Worm (Caenorhabditis elegans): ENCODE measurements around the gene H06H21.11.
A peak's percentile ranks its signal among the peaks of the same experiment; 100 is the strongest.

Gene H06H21.11

ce11 chrIV:4760378-4761084, 46.6 kb downstream of the H06H21.11 start, which contains the start of the genes memi-1 and cyp-31A3:
TSS of gene memi-1 (minus strand) at chrIV:4760428.
TSS of gene cyp-31A3 (plus strand) at chrIV:4761049.
- TF ChIP-seq rec-8 (tag; optimal IDR thresholded peaks at IDR 0.05) (no peak), xnd-1 (tag; optimal IDR thresholded peaks at IDR 0.05) (peak; percentile 86), B0261.1 (tag; optimal IDR thresholded peaks at IDR 0.05) (no peak), snpc-3.4 (tag; optimal IDR thresholded peaks at IDR 0.05) (peak; percentile 81), F55B11.4 (tag; optimal IDR thresholded peaks at IDR 0.05; ENCODE audit: borderline replicate concordance, insufficient read depth) (no peak), C06A6.2 (GFP tag; conservative IDR thresholded peaks at IDR 0.05) (no peak), lin-35 (GFP tag; optimal IDR thresholded peaks at IDR 0.05) (no peak), ztf-6 (GFP tag; IDR thresholded peaks at IDR 0.05) (no peak), cebp-2 (GFP tag; IDR thresholded peaks at IDR 0.05) (no peak), him-1 (tag; optimal IDR thresholded peaks at IDR 0.05) (no peak), Y53G8AR.9 (GFP tag; conservative IDR thresholded peaks at IDR 0.05) (no peak; the same call in 1 of the 2 replicates), snpc-1.1 (tag; optimal IDR thresholded peaks at IDR 0.05; ENCODE audit: insufficient read depth) (peak; percentile 46), egl-44 (GFP tag; IDR thresholded peaks at IDR 0.05) (no peak), pha-4 (tag; optimal IDR thresholded peaks at IDR 0.05) (no peak), unc-130 (GFP tag; optimal IDR thresholded peaks at IDR 0.05) (no peak), D2030.7 (GFP tag; IDR thresholded peaks at IDR 0.05) (peak; percentile 82), egrh-3 (GFP tag; IDR thresholded peaks at IDR 0.05) (no peak), ets-4 (GFP tag; optimal IDR thresholded peaks at IDR 0.05) (no peak), mxl-1 (tag; optimal IDR thresholded peaks at IDR 0.05) (no peak), madf-8 (GFP tag; conservative IDR thresholded peaks at IDR 0.05) (peak; percentile 87), ZK185.1 (tag; optimal IDR thresholded peaks at IDR 0.05; ENCODE audit: poor library complexity, severe bottlenecking) (no peak), ceh-79 (tag; optimal IDR thresholded peaks at IDR 0.05) (no peak), lsy-27 (tag; optimal IDR thresholded peaks at IDR 0.05; ENCODE audit: borderline replicate concordance, insufficient read depth) (no peak), nfyb-1 (GFP tag; IDR thresholded peaks at IDR 0.05) (no peak), lsl-1 (GFP tag; optimal IDR thresholded peaks at IDR 0.05) (peak; percentile 94), pbrm-1 (GFP tag; IDR thresholded peaks at IDR 0.05) (peak; percentile 44; the same call in 1 of the 2 replicates), bed-1 (GFP tag; IDR thresholded peaks at IDR 0.05) (no peak), efl-1 (GFP tag; optimal IDR thresholded peaks at IDR 0.05) (peak; percentile 32), egl-18 (GFP tag; IDR thresholded peaks at IDR 0.05) (no peak), cebp-1 (GFP tag; IDR thresholded peaks at IDR 0.05) (no peak), cebp-1 (tag; optimal IDR thresholded peaks at IDR 0.05) (no peak), sdz-38 (tag; optimal IDR thresholded peaks at IDR 0.05) (no peak), madf-10 (tag; optimal IDR thresholded peaks at IDR 0.05) (no peak), Y67H2A.10 (GFP tag; conservative IDR thresholded peaks at IDR 0.05) (no peak), Y53F4B.3 (GFP tag; IDR thresholded peaks at IDR 0.05) (no peak), ceh-91 (GFP tag; IDR thresholded peaks at IDR 0.05) (peak; percentile 77), ceh-58 (GFP tag; IDR thresholded peaks at IDR 0.05) (no peak), athp-1 (tag; optimal IDR thresholded peaks at IDR 0.05) (no peak), F39B2.1 (GFP tag; IDR thresholded peaks at IDR 0.05) (no peak), mel-28 (tag; optimal IDR thresholded peaks at IDR 0.05; ENCODE audit: borderline replicate concordance) (no peak), gei-17 (GFP tag; optimal IDR thresholded peaks at IDR 0.05) (no peak), hsf-1 (GFP tag; IDR thresholded peaks at IDR 0.05) (peak; percentile 99), hlh-26 (GFP tag; conservative IDR thresholded peaks at IDR 0.05) (no peak), rpc-1 (optimal IDR thresholded peaks at IDR 0.05) (no peak), rpc-1 (tag; optimal IDR thresholded peaks at IDR 0.05) (no peak), ztf-22 (GFP tag; optimal IDR thresholded peaks at IDR 0.05) (no peak), aptf-2 (GFP tag; conservative IDR thresholded peaks at IDR 0.05) (no peak), repo-1 (tag; optimal IDR thresholded peaks at IDR 0.05) (no peak)

Measured in whole organism, young adult.